Fruit fly (Drosophila melanogaster): ENCODE measurements around the gene CG4766.

CG4766 gene

dm6 chrX:5977113-5977512 lies 23.5 kb downstream of the CG4766 start:
- TF ChIP-seq Rel (GFP tag; optimal IDR thresholded peaks at IDR 0.05) = no peak
- TF ChIP-seq Rel (tag; optimal IDR thresholded peaks at IDR 0.05) = no peak
- TF ChIP-seq brk (GFP tag; optimal IDR thresholded peaks at IDR 0.05) = no peak
- no peak for TF ChIP-seq usp (GFP tag; optimal IDR thresholded peaks at IDR 0.05)
- no peak for TF ChIP-seq dsf (GFP tag; optimal IDR thresholded peaks at IDR 0.05; ENCODE audit: borderline replicate concordance)
- no peak for TF ChIP-seq Dif (GFP tag; optimal IDR thresholded peaks at IDR 0.05; ENCODE audit: partially characterized antibody)
- no peak for TF ChIP-seq rgr (GFP tag; optimal IDR thresholded peaks at IDR 0.05)
- no peak for TF ChIP-seq HLH106 (tag; optimal IDR thresholded peaks at IDR 0.05)
- TF ChIP-seq br (GFP tag; optimal IDR thresholded peaks at IDR 0.05) = no peak
- no peak for TF ChIP-seq Mio (GFP tag; optimal IDR thresholded peaks at IDR 0.05)
- no peak for TF ChIP-seq h (GFP tag; optimal IDR thresholded peaks at IDR 0.05)
- TF ChIP-seq Sp1 (GFP tag; optimal IDR thresholded peaks at IDR 0.05) = no peak
- no peak for TF ChIP-seq sage (GFP tag; optimal IDR thresholded peaks at IDR 0.05)
- TF ChIP-seq Hr78 (GFP tag; optimal IDR thresholded peaks at IDR 0.05) = no peak
- no peak for TF ChIP-seq Hr83 (GFP tag; optimal IDR thresholded peaks at IDR 0.05; ENCODE audit: poor library complexity, severe bottlenecking)
- TF ChIP-seq Dfd (GFP tag; optimal IDR thresholded peaks at IDR 0.05) = no peak
- TF ChIP-seq pan (optimal IDR thresholded peaks at IDR 0.05) = no peak
- no peak for TF ChIP-seq sv (GFP tag; optimal IDR thresholded peaks at IDR 0.05)

- no peak for TF ChIP-seq jim (GFP tag; optimal IDR thresholded peaks at IDR 0.05)
- no peak for TF ChIP-seq CG9705 (GFP tag; optimal IDR thresholded peaks at IDR 0.05)
- no peak for TF ChIP-seq sv (GFP tag; optimal IDR thresholded peaks at IDR 0.05)
- TF ChIP-seq Jra (GFP tag; optimal IDR thresholded peaks at IDR 0.05) = no peak
- no peak for TF ChIP-seq br (GFP tag; optimal IDR thresholded peaks at IDR 0.05)
- TF ChIP-seq CrebA (GFP tag; optimal IDR thresholded peaks at IDR 0.05; ENCODE audit: borderline replicate concordance) = no peak
- TF ChIP-seq dmrt93B (GFP tag; optimal IDR thresholded peaks at IDR 0.05) = no peak
Observed at dm6 chrX:5974358-5975143, 26.0 kb downstream of the CG4766 start.

dm6 chrX:5973389-5974025 lies 27.1 kb downstream of the CG4766 start:
- TF ChIP-seq usp (GFP tag; optimal IDR thresholded peaks at IDR 0.05) = no peak
- TF ChIP-seq Hr83 (GFP tag; optimal IDR thresholded peaks at IDR 0.05; ENCODE audit: poor library complexity, severe bottlenecking) = no peak
- TF ChIP-seq Vsx2 (GFP tag; optimal IDR thresholded peaks at IDR 0.05; ENCODE audit: partially characterized antibody) = no peak
- peak; percentile 64 for TF ChIP-seq Sp1 (GFP tag; optimal IDR thresholded peaks at IDR 0.05)
- TF ChIP-seq br (GFP tag; optimal IDR thresholded peaks at IDR 0.05) = peak; percentile 49
- no peak for TF ChIP-seq N (GFP tag; optimal IDR thresholded peaks at IDR 0.05)
- peak; percentile 47 for TF ChIP-seq CG9705 (GFP tag; optimal IDR thresholded peaks at IDR 0.05)
- TF ChIP-seq CrebA (GFP tag; optimal IDR thresholded peaks at IDR 0.05; ENCODE audit: borderline replicate concordance) = no peak
- TF ChIP-seq Myc (optimal IDR thresholded peaks at IDR 0.05) = no peak
- peak; percentile 48 for TF ChIP-seq OdsH (GFP tag; optimal IDR thresholded peaks at IDR 0.05)
- peak; percentile 26 for TF ChIP-seq fru (GFP tag; optimal IDR thresholded peaks at IDR 0.05)
- no peak for TF ChIP-seq GATAd (GFP tag; optimal IDR thresholded peaks at IDR 0.05)
- TF ChIP-seq sage (GFP tag; optimal IDR thresholded peaks at IDR 0.05) = peak; percentile 62
- no peak for TF ChIP-seq Mio (GFP tag; optimal IDR thresholded peaks at IDR 0.05)
- no peak for TF ChIP-seq Abd-B (GFP tag; optimal IDR thresholded peaks at IDR 0.05)
- TF ChIP-seq Rel (GFP tag; optimal IDR thresholded peaks at IDR 0.05) = no peak
- peak; percentile 7 for TF ChIP-seq Rel (tag; optimal IDR thresholded peaks at IDR 0.05)
- TF ChIP-seq dsf (GFP tag; optimal IDR thresholded peaks at IDR 0.05; ENCODE audit: borderline replicate concordance) = no peak
- peak; percentile 48 for TF ChIP-seq dmrt93B (GFP tag; optimal IDR thresholded peaks at IDR 0.05)
- peak; percentile 40 for TF ChIP-seq psq (GFP tag; optimal IDR thresholded peaks at IDR 0.05)
- no peak for TF ChIP-seq woc (GFP tag; optimal IDR thresholded peaks at IDR 0.05)
- no peak for TF ChIP-seq Hr78 (GFP tag; optimal IDR thresholded peaks at IDR 0.05)
- TF ChIP-seq CG32264 (GFP tag; optimal IDR thresholded peaks at IDR 0.05) = no peak
- peak; percentile 72 for TF ChIP-seq h (GFP tag; optimal IDR thresholded peaks at IDR 0.05)
- peak in 1 of 2 experiments; percentile 45 for TF ChIP-seq foxo (GFP tag; optimal IDR thresholded peaks at IDR 0.05)
- no peak for TF ChIP-seq lola (GFP tag; optimal IDR thresholded peaks at IDR 0.05)
- TF ChIP-seq ey (GFP tag; optimal IDR thresholded peaks at IDR 0.05) = no peak
- peak; percentile 50 for TF ChIP-seq Hnf4 (GFP tag; optimal IDR thresholded peaks at IDR 0.05)
- no peak for TF ChIP-seq tai (GFP tag; optimal IDR thresholded peaks at IDR 0.05)
- TF ChIP-seq HLH106 (tag; optimal IDR thresholded peaks at IDR 0.05) = peak; percentile 66
- TF ChIP-seq rgr (GFP tag; optimal IDR thresholded peaks at IDR 0.05) = peak; percentile 59
